Fruit fly (Drosophila melanogaster) whole organism: ENCODE measurements around the gene CG12093.

ENCODE experiments used
- CG8478 ChIP-seq: fragments of >200 bp; optimal IDR thresholded peaks from 2 replicates; lab custom pipeline; 2018; ENCODE audit warnings: inconsistent platforms
- pan ChIP-seq: fragments of >200 bp; optimal IDR thresholded peaks from 2 replicates; lab custom pipeline; 2017
- psq ChIP-seq: fragments of >200 bp; optimal IDR thresholded peaks from 2 replicates; lab custom pipeline; 2017
- usp ChIP-seq: fragments of >200 bp; optimal IDR thresholded peaks from 2 replicates; lab custom pipeline; 2017; ENCODE audit warnings: missing biosample characterization, missing genetic modification characterization, mixed read lengths

dm6 chr3L:2799110-2799618, 25.4 kb upstream of the CG12093 start:
- TF ChIP-seq usp (GFP tag; lab: Kevin White, UChicago) = no peak
- no peak for TF ChIP-seq psq (lab: Kevin White, UChicago)
- TF ChIP-seq pan (lab: Kevin White, UChicago) = no peak
- no peak for TF ChIP-seq CG8478 (lab: Kevin White, UChicago)
